Fruit fly (Drosophila melanogaster): ENCODE results near the gene I-t.

The I-t gene

dm6 chr3R:11700314-11700713, 3.5 kb upstream of the I-t start, which contains the start of gene CG14718:
TSS of gene CG14718 (plus strand) at chr3R:11700614.
- TF ChIP-seq salr (GFP tag; optimal IDR thresholded peaks at IDR 0.05) (no peak), lz (GFP tag; optimal IDR thresholded peaks at IDR 0.05) (no peak), CG31627 (GFP tag; optimal IDR thresholded peaks at IDR 0.05) (no peak), CG8319 (GFP tag; optimal IDR thresholded peaks at IDR 0.05) (no peak), Sox102F (GFP tag; optimal IDR thresholded peaks at IDR 0.05) (no peak)

DNA sequence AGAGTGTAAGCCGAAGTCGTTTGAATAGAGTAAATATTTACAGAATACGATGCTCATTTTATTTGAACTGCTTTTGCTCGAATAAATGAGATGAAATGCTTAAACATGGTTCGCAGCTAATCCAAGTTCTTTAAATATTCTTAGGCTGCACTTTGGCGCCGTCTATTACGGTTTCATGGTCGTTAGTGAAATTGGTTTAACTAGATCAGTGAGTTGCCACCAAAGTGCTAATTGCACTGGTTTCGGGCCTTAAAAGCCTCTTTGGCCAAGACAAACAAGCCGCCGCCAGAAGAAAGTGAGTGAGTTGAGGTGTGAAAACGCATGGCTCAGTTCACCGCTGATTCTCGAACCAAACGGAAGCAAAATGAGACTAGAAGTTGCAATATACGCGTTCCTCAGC, 7.5 kb downstream of the I-t start, which contains the start of gene CG14720:
CG14720 (plus strand) TSS at position 301 of the 400 bp plus-strand sequence.
- no peak for TF ChIP-seq CG1621 (tag; optimal IDR thresholded peaks at IDR 0.05)
- TF ChIP-seq svp (GFP tag): peak; percentile 43

- TF ChIP-seq fkh (GFP tag; optimal IDR thresholded peaks at IDR 0.05): no peak
- TF ChIP-seq CG15336 (GFP tag; IDR thresholded peaks at IDR 0.05): no peak
- no peak for TF ChIP-seq Sox14 (GFP tag; optimal IDR thresholded peaks at IDR 0.05)
- TF ChIP-seq Hr38 (GFP tag; optimal IDR thresholded peaks at IDR 0.05): no peak
- TF ChIP-seq svp (GFP tag): no peak
- no peak for TF ChIP-seq CG3919 (GFP tag; optimal IDR thresholded peaks at IDR 0.05)
- TF ChIP-seq salr (GFP tag; optimal IDR thresholded peaks at IDR 0.05): no peak
- TF ChIP-seq CG32006 (GFP tag; optimal IDR thresholded peaks at IDR 0.05): no peak
- no peak for TF ChIP-seq fd85E (GFP tag; optimal IDR thresholded peaks at IDR 0.05)
- no peak for TF ChIP-seq CG4318 (GFP tag; optimal IDR thresholded peaks at IDR 0.05)
- TF ChIP-seq esn (GFP tag; optimal IDR thresholded peaks at IDR 0.05): no peak
- no peak for TF ChIP-seq eg (GFP tag; IDR thresholded peaks at IDR 0.05)
- no peak for TF ChIP-seq Met (GFP tag; optimal IDR thresholded peaks at IDR 0.05)
- TF ChIP-seq CG10669 (GFP tag; optimal IDR thresholded peaks at IDR 0.05): no peak
- TF ChIP-seq CG6163 (GFP tag; IDR thresholded peaks at IDR 0.05): no peak
- no peak for TF ChIP-seq acj6 (GFP tag; optimal IDR thresholded peaks at IDR 0.05)
- no peak for TF ChIP-seq dsx (GFP tag; optimal IDR thresholded peaks at IDR 0.05; ENCODE audit: poor library complexity, severe bottlenecking)
These were observed 17.8 kb downstream of the I-t start, which contains the start of gene CG12594 for dm6 chr3R:11721593-11721992. TSS of gene CG12594 (plus strand) at chr3R:11721734.

- TF ChIP-seq CG6808 (GFP tag; optimal IDR thresholded peaks at IDR 0.05) (no peak), dsx (GFP tag; optimal IDR thresholded peaks at IDR 0.05; ENCODE audit: poor library complexity, severe bottlenecking) (no peak), CG31627 (GFP tag; optimal IDR thresholded peaks at IDR 0.05) (peak; percentile 41), CG3032 (tag; optimal IDR thresholded peaks at IDR 0.05) (peak; percentile 33), CG15336 (GFP tag; IDR thresholded peaks at IDR 0.05) (no peak), OdsH (GFP tag; optimal IDR thresholded peaks at IDR 0.05) (no peak)
These were observed 31.5 kb downstream of the I-t start, which contains the start of gene CG14721 for dm6 chr3R:11735337-11735736. TSS of gene CG14721 (plus strand) at chr3R:11735447.

DNA sequence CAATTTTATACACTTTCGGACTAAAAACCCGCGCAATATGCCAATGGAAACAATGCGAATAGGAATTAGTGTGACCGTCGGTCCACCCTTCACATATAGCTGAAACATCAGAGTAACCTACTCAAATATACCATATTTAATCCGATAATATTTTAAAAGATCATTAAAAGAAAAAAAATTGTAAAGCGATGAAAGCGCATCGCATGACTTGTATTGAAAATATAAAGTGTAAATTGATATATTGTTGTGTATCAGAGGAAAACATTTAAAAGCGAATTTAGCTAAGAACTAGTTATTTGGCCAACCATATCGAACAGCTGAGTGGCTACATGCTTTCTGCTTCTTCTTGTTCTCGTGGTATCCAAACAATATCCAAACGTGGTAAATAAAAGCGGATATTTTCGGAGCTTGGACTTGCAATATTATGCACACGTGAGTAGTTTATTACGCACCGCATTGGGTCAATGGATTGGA, 37.9 kb downstream of the I-t start, which contains the start of the genes Blm and CG14722:
Blm (minus strand) TSS at position 54 of the 474 bp plus-strand sequence.
CG14722 (plus strand) TSS at position 161 of the 474 bp plus-strand sequence.
- TF ChIP-seq svp (GFP tag) (no peak), cyc (GFP tag; optimal IDR thresholded peaks at IDR 0.05) (no peak), Ets96B (tag; optimal IDR thresholded peaks at IDR 0.05) (no peak)

DNA sequence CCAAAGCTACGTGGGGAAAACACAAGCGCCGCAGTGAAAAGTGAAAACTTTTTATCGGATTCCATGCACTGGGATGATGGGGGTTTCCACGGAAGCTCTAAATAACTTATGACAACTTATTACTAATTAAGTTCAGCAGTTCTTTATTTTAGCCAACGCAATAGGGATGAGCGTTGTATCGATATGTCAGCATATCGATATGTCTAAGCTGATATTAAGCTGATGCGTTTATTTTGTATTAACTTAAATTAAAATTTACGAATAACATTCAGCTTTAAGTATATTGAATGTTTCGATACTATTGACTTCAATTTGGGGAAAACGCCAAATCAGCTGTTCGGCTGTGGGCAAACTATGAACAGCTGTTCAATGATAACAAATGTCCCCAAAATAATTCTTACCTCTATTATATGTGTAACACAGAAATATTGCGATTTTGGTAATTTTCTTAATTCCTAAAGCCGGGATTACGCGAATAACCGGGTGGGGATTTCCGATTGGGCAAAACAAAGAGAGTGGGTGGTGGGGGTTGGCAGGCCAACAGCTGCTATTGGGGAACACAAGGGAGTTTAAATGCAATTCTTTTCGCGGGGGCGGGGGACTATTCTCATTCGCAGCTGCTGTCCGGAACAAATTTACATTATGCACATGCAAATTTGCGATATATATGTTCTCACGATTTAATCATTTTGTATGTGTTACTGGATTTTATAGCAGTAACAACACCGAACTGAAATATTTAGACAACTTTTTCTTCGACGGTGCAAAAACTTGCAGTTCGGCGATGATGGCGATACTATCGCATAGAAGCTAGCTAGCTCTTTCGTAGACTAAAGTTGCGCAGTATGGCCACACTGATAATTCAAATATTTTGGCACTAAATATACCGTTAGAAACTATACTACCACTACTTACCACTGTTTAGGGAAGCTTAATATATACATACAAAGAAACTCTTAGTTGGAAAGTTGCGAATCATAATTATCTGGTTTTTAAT, 45.8 kb downstream of the I-t start, which contains the start of gene CG6923:
CG6923 (minus strand) TSS at position 733 of the 997 bp plus-strand sequence.
- TF ChIP-seq Sox14 (GFP tag; optimal IDR thresholded peaks at IDR 0.05) (peak; percentile 50), CG6792 (GFP tag; optimal IDR thresholded peaks at IDR 0.05) (no peak), dsx (GFP tag; optimal IDR thresholded peaks at IDR 0.05; ENCODE audit: poor library complexity, severe bottlenecking) (no peak), svp (GFP tag) (no peak), CG3032 (tag; optimal IDR thresholded peaks at IDR 0.05) (no peak), esn (GFP tag; optimal IDR thresholded peaks at IDR 0.05) (peak; percentile 41)

Measured in whole organism, prepupa.